Worm (Caenorhabditis elegans): ENCODE results near the gene try-13.
A peak's percentile ranks its signal among the peaks of the same experiment; 100 is the strongest.

Gene try-13

DNA sequence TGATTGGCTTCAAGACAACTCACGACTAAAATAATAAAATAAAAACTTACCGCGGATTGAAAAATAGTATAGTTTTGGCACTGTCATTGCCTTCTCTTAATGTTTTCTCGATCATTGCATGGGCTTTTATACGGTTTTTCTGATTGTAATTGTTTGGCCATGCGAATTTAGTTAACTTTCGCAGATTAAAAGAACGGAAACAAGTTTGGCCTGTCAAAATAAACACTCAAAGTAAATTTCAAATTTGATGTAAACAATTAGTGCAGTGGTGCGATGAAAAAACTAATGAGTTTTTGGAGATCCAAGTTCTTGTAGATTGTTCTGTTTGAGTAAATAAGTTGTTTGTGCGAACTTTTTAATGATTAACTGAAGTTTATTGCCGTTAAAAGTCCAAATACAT, 40.7 kb upstream of the try-13 start, which contains the start of gene gst-41:
TSS of gene gst-41 (minus strand) at position 101 of the 400 bp plus-strand sequence.
- TF ChIP-seq mdt-29 (GFP tag; IDR thresholded peaks at IDR 0.05), result no peak
- TF ChIP-seq fos-1 (tag; optimal IDR thresholded peaks at IDR 0.05), result no peak
- TF ChIP-seq pqm-1 (tag; optimal IDR thresholded peaks at IDR 0.05), result no peak
- TF ChIP-seq nhr-11 (tag; optimal IDR thresholded peaks at IDR 0.05), result no peak
- TF ChIP-seq zip-11 (GFP tag; IDR thresholded peaks at IDR 0.05), result no peak
- no peak for TF ChIP-seq lir-3 (tag; optimal IDR thresholded peaks at IDR 0.05)
- no peak for TF ChIP-seq dpl-1 (GFP tag; optimal IDR thresholded peaks at IDR 0.05)
- no peak for TF ChIP-seq aha-1 (tag)

DNA sequence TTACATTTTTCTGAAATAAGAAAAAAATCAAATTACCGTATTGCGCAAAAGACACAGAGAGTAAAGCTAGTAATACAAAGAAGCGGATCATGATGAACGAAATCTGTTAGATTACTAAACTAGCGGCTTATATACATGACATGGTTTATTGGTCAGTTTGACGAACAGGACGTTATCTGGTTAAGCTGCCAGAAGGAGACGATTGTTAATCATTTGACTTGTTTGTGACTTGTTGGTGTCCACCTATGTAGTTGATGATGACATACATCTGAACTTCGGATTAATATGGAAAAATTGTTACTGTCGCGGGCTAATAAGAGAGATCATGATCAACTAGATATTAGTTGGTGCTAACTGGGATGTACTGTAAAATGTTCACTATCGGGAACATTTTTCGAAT, 39.8 kb upstream of the try-13 start, which contains the start of gene cnc-9:
TSS of gene cnc-9 (minus strand) at position 101 of the 400 bp plus-strand sequence.
- TF ChIP-seq lin-29 (GFP tag; IDR thresholded peaks at IDR 0.05) (no peak), spr-3 (GFP tag; optimal IDR thresholded peaks at IDR 0.05) (no peak), daf-16 (GFP tag; optimal IDR thresholded peaks at IDR 0.05) (no peak), daf-16 (tag; optimal IDR thresholded peaks at IDR 0.05) (no peak)

ce11 chrV:7400588-7400987, 39.3 kb upstream of the try-13 start, which contains the start of gene srx-60:
Gene srx-60, plus strand, starts transcription at chrV:7400888.
- TF ChIP-seq lir-3 (tag; optimal IDR thresholded peaks at IDR 0.05) (no peak), attf-4 (tag; optimal IDR thresholded peaks at IDR 0.05) (no peak), pqm-1 (tag; optimal IDR thresholded peaks at IDR 0.05) (no peak), ceh-32 (tag; optimal IDR thresholded peaks at IDR 0.05; ENCODE audit: poor library complexity) (no peak), D1046.2 (GFP tag; IDR thresholded peaks at IDR 0.05) (no peak), vab-7 (GFP tag; IDR thresholded peaks at IDR 0.05) (no peak), spr-1 (tag; optimal IDR thresholded peaks at IDR 0.05) (no peak), nhr-41 (GFP tag; IDR thresholded peaks at IDR 0.05) (no peak), snpc-4 (tag; optimal IDR thresholded peaks at IDR 0.05) (no peak), zag-1 (tag; optimal IDR thresholded peaks at IDR 0.05) (no peak), daf-16 (GFP tag; optimal IDR thresholded peaks at IDR 0.05) (no peak), daf-16 (tag; optimal IDR thresholded peaks at IDR 0.05) (no peak)

DNA sequence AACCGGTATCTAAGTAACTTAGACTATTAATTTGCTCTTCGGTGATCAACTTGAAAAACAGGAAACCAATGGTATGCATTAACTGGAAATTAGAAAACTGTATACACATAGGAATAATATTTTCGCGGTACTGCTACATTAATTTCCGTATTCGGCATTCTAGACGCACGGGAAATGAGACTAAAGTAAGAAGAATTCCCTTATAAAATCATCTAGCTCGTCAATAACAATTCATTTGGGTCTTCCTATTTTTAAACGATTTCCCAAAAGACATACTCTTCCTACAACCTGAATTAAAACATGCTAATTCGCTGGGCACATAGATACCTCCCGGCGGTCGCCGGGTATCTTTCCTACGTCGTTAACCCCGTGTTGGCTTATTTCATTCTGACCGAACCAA, 37.6 kb upstream of the try-13 start, which contains the start of gene srj-13:
TSS of gene srj-13 (plus strand) at position 301 of the 400 bp plus-strand sequence.
- TF ChIP-seq aha-1 (tag) (peak; percentile 32), daf-8 (GFP tag; IDR thresholded peaks at IDR 0.05) (no peak)

- TF ChIP-seq mdt-29 (GFP tag; IDR thresholded peaks at IDR 0.05) (no peak), unc-62 (GFP tag; optimal IDR thresholded peaks at IDR 0.05 in 1 of 2) (peak in 1 of 2 experiments; percentile 92), unc-62 (tag; optimal IDR thresholded peaks at IDR 0.05) (no peak)
These were observed 36.4 kb upstream of the try-13 start for ce11 chrV:7403501-7403900.

- no peak for TF ChIP-seq ceh-20 (GFP tag; IDR thresholded peaks at IDR 0.05)
These were observed 31.4 kb upstream of the try-13 start, which contains the start of gene srt-6 for ce11 chrV:7408520-7408919. Gene srt-6, minus strand, starts transcription at chrV:7408814.

ce11 chrV:7409599-7409998, 30.3 kb upstream of the try-13 start, which contains the start of gene R13D7.2:
Gene R13D7.2, plus strand, starts transcription at chrV:7409899.
- TF ChIP-seq ztf-7 (tag; optimal IDR thresholded peaks at IDR 0.05) (no peak), Y48G9A.11 (GFP tag; IDR thresholded peaks at IDR 0.05) (no peak), lin-15B (tag; optimal IDR thresholded peaks at IDR 0.05) (no peak), aly-2 (tag; optimal IDR thresholded peaks at IDR 0.05) (no peak), dmd-9 (GFP tag; IDR thresholded peaks at IDR 0.05) (no peak), nhr-25 (tag; optimal IDR thresholded peaks at IDR 0.05; ENCODE audit: borderline replicate concordance, insufficient read depth) (no peak), rbr-2 (tag; optimal IDR thresholded peaks at IDR 0.05) (no peak)
